Worm (Caenorhabditis elegans) whole organism, L4 larva: ENCODE measurements around the gene rog-1.

Experiments used
- F26F4.8 ChIP-seq: fragments of 200-800 bp; sonication (Bioruptor generic); conservative IDR thresholded peaks from 2 replicates; pipeline ENCODE4 v1.3.6; 2022; ENCODE audit warnings: missing genetic modification characterization, missing compliant biosample characterization
- ama-1 ChIP-seq: fragments of 150-350 bp; optimal IDR thresholded peaks from 2 replicates; lab custom pipeline; 2014; ENCODE audit warnings: inconsistent platforms, mixed read lengths
- attf-4 ChIP-seq: sonication (generic microtip); optimal IDR thresholded peaks from 3 replicates; lab custom pipeline; 2017; ENCODE audit warnings: missing biosample characterization, missing genetic modification characterization
- fos-1 ChIP-seq: fragments of 150-350 bp; optimal IDR thresholded peaks from 2 replicates; lab custom pipeline; 2014; ENCODE audit warnings: missing biosample characterization, missing genetic modification characterization
- lir-3 ChIP-seq: sonication (generic microtip); optimal IDR thresholded peaks from 2 replicates; lab custom pipeline; 2016; ENCODE audit warnings: mild to moderate bottlenecking, missing genetic modification characterization, missing compliant biosample characterization
- sdz-12 ChIP-seq: fragments of 200-800 bp; sonication (Bioruptor generic); optimal IDR thresholded peaks from 2 replicates; lab custom pipeline; 2018; ENCODE audit warnings: mild to moderate bottlenecking, missing genetic modification characterization, missing compliant biosample characterization
- zip-2 ChIP-seq: fragments of 150-350 bp; optimal IDR thresholded peaks from 2 replicates; lab custom pipeline; 2014; ENCODE audit warnings: missing biosample characterization, missing genetic modification characterization
- ztf-11 ChIP-seq: fragments of 150-350 bp; optimal IDR thresholded peaks from 2 replicates; lab custom pipeline; 2014; ENCODE audit warnings: missing biosample characterization, missing genetic modification characterization

ce11 chrII:1397703-1398102 lies 22.9 kb upstream of the rog-1 start, which contains the start of gene F54D12.8:
- no peak for TF ChIP-seq attf-4 (tag; lab: Kevin White, UChicago)
- TF ChIP-seq sdz-12, result no peak
- TF ChIP-seq F26F4.8 (GFP tag; lab: Robert Waterston, UW), result no peak
- no peak for TF ChIP-seq fos-1
- TF ChIP-seq lir-3 (tag; lab: Kevin White, UChicago), result no peak
- TF ChIP-seq ztf-11 (tag; lab: Kevin White, UChicago), result no peak
- no peak for TF ChIP-seq zip-2 (tag; lab: Kevin White, UChicago)
- TF ChIP-seq ama-1 (lab: Kevin White, UChicago), result no peak
